Fruit fly (Drosophila melanogaster) whole organism, pupa: ENCODE measurements around the gene CG42676.

ENCODE experiments used
- CG10348 ChIP-seq: fragments of 200-800 bp; sonication (Bioruptor generic); IDR thresholded peaks from 2 replicates; pipeline ENCODE4 v1.3.6; 2022; ENCODE audit warnings: missing biosample characterization, missing genetic modification characterization
- CG12605 ChIP-seq: fragments of 200-800 bp; sonication (Bioruptor generic); IDR thresholded peaks from 2 replicates; pipeline ENCODE4 v1.3.6; 2022; ENCODE audit warnings: missing biosample characterization, missing genetic modification characterization
- CG13204 ChIP-seq: fragments of 200-800 bp; sonication (Bioruptor generic); optimal IDR thresholded peaks from 2 replicates; lab custom pipeline; 2018; ENCODE audit warnings: missing biosample characterization, mild to moderate bottlenecking, missing genetic modification characterization, moderate library complexity
- CG14655 ChIP-seq: fragments of 200-800 bp; sonication (Bioruptor generic); optimal IDR thresholded peaks from 3 replicates; lab custom pipeline; 2017; ENCODE audit warnings: mild to moderate bottlenecking, missing biosample characterization, missing genetic modification reagents, missing genetic modification characterization
- CG15710 ChIP-seq: fragments of 200-800 bp; sonication (Bioruptor generic); optimal IDR thresholded peaks from 2 replicates; lab custom pipeline; 2018; ENCODE audit warnings: missing biosample characterization, mild to moderate bottlenecking, missing genetic modification characterization, moderate library complexity
- CG17806 ChIP-seq: fragments of 200-800 bp; sonication (Bioruptor generic); optimal IDR thresholded peaks from 2 replicates; lab custom pipeline; 2018; ENCODE audit warnings: missing biosample characterization, mild to moderate bottlenecking, missing genetic modification characterization, moderate library complexity
- CG32121 ChIP-seq: fragments of 200-800 bp; sonication (Bioruptor generic); IDR thresholded peaks from 2 replicates; pipeline ENCODE4 v1.3.6; 2022; ENCODE audit warnings: missing biosample characterization, missing genetic modification characterization
- CG34367 ChIP-seq: fragments of 200-800 bp; sonication (Bioruptor generic); optimal IDR thresholded peaks from 2 replicates; lab custom pipeline; 2018; ENCODE audit warnings: missing biosample characterization, mild to moderate bottlenecking, missing genetic modification characterization
- CG4496 ChIP-seq: fragments of 200-800 bp; sonication (Bioruptor generic); IDR thresholded peaks from 3 replicates; pipeline ENCODE4 v1.3.6; 2022; ENCODE audit warnings: missing biosample characterization, missing genetic modification characterization
- CG8159 ChIP-seq: fragments of 200-800 bp; sonication (Bioruptor generic); optimal IDR thresholded peaks from 3 replicates; lab custom pipeline; 2018; ENCODE audit warnings: missing biosample characterization, mild to moderate bottlenecking, missing genetic modification characterization, moderate library complexity
- CG8301 ChIP-seq: fragments of 200-800 bp; sonication (Bioruptor generic); optimal IDR thresholded peaks from 2 replicates; lab custom pipeline; 2018; ENCODE audit warnings: missing biosample characterization, mild to moderate bottlenecking, missing genetic modification characterization
- CG9948 ChIP-seq: fragments of 200-800 bp; sonication (Bioruptor generic); optimal IDR thresholded peaks from 2 replicates; lab custom pipeline; 2018; ENCODE audit warnings: missing biosample characterization, mild to moderate bottlenecking, missing genetic modification characterization, moderate library complexity
- D1 ChIP-seq: fragments of 200-800 bp; sonication (Bioruptor generic); optimal IDR thresholded peaks from 2 replicates; lab custom pipeline; 2018; ENCODE audit warnings: missing biosample characterization, mild to moderate bottlenecking, missing genetic modification characterization, moderate library complexity
- EcR ChIP-seq: fragments of 200-800 bp; sonication (Bioruptor generic); optimal IDR thresholded peaks from 3 replicates; lab custom pipeline; 2019; ENCODE audit warnings: missing biosample characterization, missing genetic modification characterization, mild to moderate bottlenecking, moderate library complexity, missing genetic modification reagents
- Ets98B ChIP-seq: fragments of 200-800 bp; sonication (Bioruptor generic); IDR thresholded peaks from 2 replicates; pipeline ENCODE4 v1.3.6; 2022; ENCODE audit warnings: missing biosample characterization, missing genetic modification characterization
- Pif1A ChIP-seq: fragments of 200-800 bp; sonication (Bioruptor generic); optimal IDR thresholded peaks from 3 replicates; lab custom pipeline; 2016; ENCODE audit warnings: missing biosample characterization, missing genetic modification characterization
- Pif1B ChIP-seq: fragments of 200-800 bp; sonication (Bioruptor generic); optimal IDR thresholded peaks from 3 replicates; lab custom pipeline; 2016; ENCODE audit warnings: missing biosample characterization, missing genetic modification characterization
- Snoo ChIP-seq: fragments of 200-800 bp; sonication (Bioruptor generic); optimal IDR thresholded peaks from 3 replicates; lab custom pipeline; 2017; ENCODE audit warnings: missing biosample characterization, mild to moderate bottlenecking, missing genetic modification characterization, inconsistent platforms
- fd96Ca ChIP-seq: fragments of 200-800 bp; sonication (Bioruptor generic); IDR thresholded peaks from 3 replicates; pipeline ENCODE4 v1.3.6; 2022; ENCODE audit warnings: missing biosample characterization, missing genetic modification characterization
- gl ChIP-seq: fragments of 200-800 bp; sonication (Bioruptor generic); optimal IDR thresholded peaks from 2 replicates; lab custom pipeline; 2018; ENCODE audit warnings: missing biosample characterization, mild to moderate bottlenecking, missing genetic modification characterization
- rn ChIP-seq: fragments of 200-800 bp; sonication (Bioruptor generic); IDR thresholded peaks from 2 replicates; pipeline ENCODE4 v1.3.6; 2022; ENCODE audit warnings: missing biosample characterization, missing genetic modification characterization

Gene CG42676

dm6 chr3L:1831753-1832268 is 28.9 kb downstream of the CG42676 start, which contains the start of gene Cpr62Ba:
TSS of gene Cpr62Ba (minus strand) at chr3L:1831783.
- TF ChIP-seq CG8301 (tag; lab: Kevin White, UChicago) (no peak), EcR (GFP tag; lab: Kevin White, UChicago) (peak; percentile 26)
- TF ChIP-seq, all 21 proteins: peak for 1

dm6 chr3L:1835064-1835463 is 32.2 kb downstream of the CG42676 start, which contains the start of gene Cpr62Bb:
TSS of gene Cpr62Bb (minus strand) at chr3L:1835164.
- TF ChIP-seq CG10348 (no peak), Ets98B (GFP tag; lab: Robert Waterston, UW) (no peak), D1 (tag; lab: Kevin White, UChicago) (no peak), CG8301 (tag; lab: Kevin White, UChicago) (no peak), CG8159 (tag; lab: Kevin White, UChicago) (no peak), Snoo (tag; lab: Kevin White, UChicago) (no peak), fd96Ca (GFP tag; lab: Robert Waterston, UW) (no peak), CG13204 (GFP tag; lab: Kevin White, UChicago) (no peak), CG32121 (GFP tag; lab: Robert Waterston, UW) (no peak), CG14655 (GFP tag; lab: Kevin White, UChicago) (no peak)
- TF ChIP-seq, all 21 proteins: peak for 0

dm6 chr3L:1841984-1842383 is 39.1 kb downstream of the CG42676 start, which contains the start of gene Cpr62Bc:
TSS of gene Cpr62Bc (minus strand) at chr3L:1842084.
- TF ChIP-seq CG13204 (GFP tag; lab: Kevin White, UChicago) (no peak), Pif1B (GFP tag; lab: Kevin White, UChicago) (no peak), Pif1A (GFP tag; lab: Kevin White, UChicago) (no peak), Ets98B (GFP tag; lab: Robert Waterston, UW) (no peak), CG8159 (tag; lab: Kevin White, UChicago) (no peak), gl (peak; percentile 12), Snoo (tag; lab: Kevin White, UChicago) (no peak), fd96Ca (GFP tag; lab: Robert Waterston, UW) (no peak), CG9948 (no peak)

- TF ChIP-seq fd96Ca (GFP tag; lab: Robert Waterston, UW) (peak; percentile 86), gl (no peak), CG17806 (no peak), CG10348 (0 out of 2 replicates have a peak, but pooled peaks have one; percentile 36), CG4496 (GFP tag; lab: Robert Waterston, UW) (peak; percentile 86), CG32121 (GFP tag; lab: Robert Waterston, UW) (peak; percentile 89), EcR (GFP tag; lab: Kevin White, UChicago) (no peak), D1 (tag; lab: Kevin White, UChicago) (no peak), rn (GFP tag; lab: Robert Waterston, UW) (peak; percentile 59; the same call in 1 of the 2 replicates), Pif1B (GFP tag; lab: Kevin White, UChicago) (no peak), Ets98B (GFP tag; lab: Robert Waterston, UW) (peak; percentile 88), CG9948 (no peak), CG14655 (GFP tag; lab: Kevin White, UChicago) (peak; percentile 47), CG15710 (no peak), Snoo (tag; lab: Kevin White, UChicago) (no peak), Pif1A (GFP tag; lab: Kevin White, UChicago) (no peak), CG12605 (peak; percentile 32; the same call in 1 of the 2 replicates), CG8159 (tag; lab: Kevin White, UChicago) (no peak), CG34367 (no peak), CG8301 (tag; lab: Kevin White, UChicago) (peak; percentile 57), CG13204 (GFP tag; lab: Kevin White, UChicago) (no peak)
- TF ChIP-seq, all 21 proteins: peak for 9
Measured at dm6 chr3L:1844600-1844999, 41.7 kb downstream of the CG42676 start.

- TF ChIP-seq CG17806 (no peak), CG15710 (no peak), CG14655 (GFP tag; lab: Kevin White, UChicago) (no peak), CG8159 (tag; lab: Kevin White, UChicago) (no peak), D1 (tag; lab: Kevin White, UChicago) (no peak), gl (no peak)
Measured at dm6 chr3L:1850498-1850897, 47.6 kb downstream of the CG42676 start.

dm6 chr3L:1853277-1853676 is 50.4 kb downstream of the CG42676 start:
- no peak for TF ChIP-seq CG8301 (tag; lab: Kevin White, UChicago)
- TF ChIP-seq EcR (GFP tag; lab: Kevin White, UChicago): peak; percentile 25
- TF ChIP-seq, all 21 proteins: peak for 1

- TF ChIP-seq CG9948: no peak
Measured at dm6 chr3L:1855491-1855890, 52.6 kb downstream of the CG42676 start, which contains the start of gene CNMa. TSS of gene CNMa (minus strand) at chr3L:1855591.
